Fruit fly (Drosophila melanogaster): ENCODE measurements around the gene Sfp36F.

Sfp36F gene

dm6 chr2L:18310489-18310888 is 18.2 kb downstream of the Sfp36F start (continued):
- TF ChIP-seq CG6254 (GFP tag; optimal IDR thresholded peaks at IDR 0.05) (peak; percentile 73), Gsc (GFP tag; IDR thresholded peaks at IDR 0.05) (no peak), Lim3 (GFP tag; IDR thresholded peaks at IDR 0.05) (no peak), sens (GFP tag) (peak; percentile 66), disco-r (GFP tag; optimal IDR thresholded peaks at IDR 0.05) (no peak), sima (GFP tag; optimal IDR thresholded peaks at IDR 0.05) (no peak), CG3407 (GFP tag; optimal IDR thresholded peaks at IDR 0.05) (peak; percentile 40), H15 (GFP tag; IDR thresholded peaks at IDR 0.05) (0 out of 3 replicates have a peak, but pooled peaks have one; percentile 45), dm (GFP tag; optimal IDR thresholded peaks at IDR 0.05) (no peak), grau (tag; optimal IDR thresholded peaks at IDR 0.05) (peak; percentile 65), Blimp-1 (GFP tag; optimal IDR thresholded peaks at IDR 0.05) (peak; percentile 82), lab (GFP tag; optimal IDR thresholded peaks at IDR 0.05) (peak; percentile 60), CG5245 (GFP tag; optimal IDR thresholded peaks at IDR 0.05) (no peak), CG32772 (GFP tag; IDR thresholded peaks at IDR 0.05) (peak; percentile 52; the same call in 1 of the 2 replicates), CG10543 (GFP tag; optimal IDR thresholded peaks at IDR 0.05) (no peak), phol (tag; optimal IDR thresholded peaks at IDR 0.05) (peak; percentile 81), Lhr (GFP tag; optimal IDR thresholded peaks at IDR 0.05) (peak; percentile 1), dmrt99B (tag; optimal IDR thresholded peaks at IDR 0.05) (peak; percentile 69), sc (optimal IDR thresholded peaks at IDR 0.05) (no peak), sc (GFP tag; optimal IDR thresholded peaks at IDR 0.05) (peak; percentile 68), Atf3 (GFP tag; optimal IDR thresholded peaks at IDR 0.05) (no peak), CG10321 (GFP tag; IDR thresholded peaks at IDR 0.05) (no peak), CG18619 (GFP tag; optimal IDR thresholded peaks at IDR 0.05) (no peak), CG4282 (GFP tag; optimal IDR thresholded peaks at IDR 0.05) (no peak), run (tag; optimal IDR thresholded peaks at IDR 0.05) (no peak), HLH3B (GFP tag; IDR thresholded peaks at IDR 0.05) (peak; percentile 70), sr (GFP tag; IDR thresholded peaks at IDR 0.05) (no peak), tio (GFP tag; optimal IDR thresholded peaks at IDR 0.05) (peak; percentile 56), org-1 (GFP tag; optimal IDR thresholded peaks at IDR 0.05) (peak; percentile 57), CG13424 (tag; optimal IDR thresholded peaks at IDR 0.05) (peak; percentile 66), dimm (GFP tag; IDR thresholded peaks at IDR 0.05) (0 out of 2 replicates have a peak, but pooled peaks have one; percentile 21), CG4424 (GFP tag; optimal IDR thresholded peaks at IDR 0.05) (peak; percentile 76), CG31441 (GFP tag; IDR thresholded peaks at IDR 0.05) (peak; percentile 86), Vsx1 (GFP tag; optimal IDR thresholded peaks at IDR 0.05) (peak; percentile 49), bowl (GFP tag; IDR thresholded peaks at IDR 0.05) (no peak), ftz-f1 (GFP tag; optimal IDR thresholded peaks at IDR 0.05) (no peak), CG32532 (GFP tag; IDR thresholded peaks at IDR 0.05) (peak; percentile 51; the same call in 1 of the 2 replicates), CG15011 (GFP tag; optimal IDR thresholded peaks at IDR 0.05) (peak; percentile 38), CG7271 (tag; optimal IDR thresholded peaks at IDR 0.05) (no peak), tna (GFP tag; IDR thresholded peaks at IDR 0.05; ENCODE audit: partially characterized antibody) (no peak), CG3847 (GFP tag; IDR thresholded peaks at IDR 0.05) (no peak), Doc2 (GFP tag; IDR thresholded peaks at IDR 0.05) (no peak), al (GFP tag; IDR thresholded peaks at IDR 0.05) (no peak; the same call in 1 of the 2 replicates), CG8281 (tag; optimal IDR thresholded peaks at IDR 0.05) (peak; percentile 29), slp2 (GFP tag; optimal IDR thresholded peaks at IDR 0.05) (peak; percentile 16), ken (GFP tag; IDR thresholded peaks at IDR 0.05) (peak; percentile 39; the same call in 1 of the 3 replicates), gce (GFP tag; IDR thresholded peaks at IDR 0.05) (no peak), CG18476 (GFP tag; optimal IDR thresholded peaks at IDR 0.05) (peak; percentile 3), Dll (GFP tag; IDR thresholded peaks at IDR 0.05; ENCODE audit: partially characterized antibody) (no peak), Dek (tag; optimal IDR thresholded peaks at IDR 0.05) (no peak), Awh (GFP tag; IDR thresholded peaks at IDR 0.05) (peak; percentile 63), CG12659 (GFP tag; optimal IDR thresholded peaks at IDR 0.05) (peak; percentile 25)
